Worm (Caenorhabditis elegans) whole organism, L2 larva: Measurements from ENCODE around the gene ccm-3.
A peak's percentile ranks its signal among the peaks of the same experiment; 100 is the strongest.

Experiments
- C34F6.9 ChIP-seq: fragments of 150-350 bp; optimal IDR thresholded peaks from 2 replicates; lab custom pipeline; 2014; ENCODE audit warnings: missing biosample characterization, missing genetic modification characterization
- F13H6.1 ChIP-seq: sonication (generic microtip); optimal IDR thresholded peaks from 2 replicates; lab custom pipeline; 2016; ENCODE audit warnings: missing genetic modification characterization, missing compliant biosample characterization
- R02D3.7 ChIP-seq: fragments of 150-350 bp; optimal IDR thresholded peaks from 2 replicates; lab custom pipeline; 2014; ENCODE audit warnings: missing biosample characterization, missing genetic modification characterization
- alr-1 ChIP-seq: fragments of 150-350 bp; optimal IDR thresholded peaks from 2 replicates; lab custom pipeline; 2014; ENCODE audit warnings: missing biosample characterization, missing genetic modification characterization
- ama-1 ChIP-seq: fragments of 150-350 bp; optimal IDR thresholded peaks from 2 replicates; lab custom pipeline; 2018; ENCODE audit warnings: inconsistent platforms
- blmp-1 ChIP-seq: sonication (generic microtip); optimal IDR thresholded peaks from 2 replicates; lab custom pipeline; 2017; ENCODE audit warnings: missing genetic modification characterization, mild to moderate bottlenecking, missing compliant biosample characterization, antibody characterized with exemption, moderate library complexity; ENCODE audit not compliant: insufficient read depth
- ceh-16 ChIP-seq: fragments of 150-350 bp; optimal IDR thresholded peaks from 2 replicates; lab custom pipeline; 2014; ENCODE audit warnings: missing biosample characterization, missing genetic modification characterization
- ceh-82 ChIP-seq: fragments of 150-350 bp; optimal IDR thresholded peaks from 2 replicates; lab custom pipeline; 2014; ENCODE audit warnings: missing biosample characterization, missing genetic modification characterization
- crh-2 ChIP-seq: sonication (generic microtip); optimal IDR thresholded peaks from 2 replicates; lab custom pipeline; 2017; ENCODE audit warnings: missing biosample characterization, missing genetic modification characterization
- elt-1 ChIP-seq: fragments of 150-350 bp; optimal IDR thresholded peaks from 2 replicates; lab custom pipeline; 2014; ENCODE audit warnings: missing biosample characterization, missing genetic modification characterization
- fos-1 ChIP-seq: fragments of 150-350 bp; optimal IDR thresholded peaks from 2 replicates; lab custom pipeline; 2014; ENCODE audit warnings: missing biosample characterization, missing genetic modification characterization
- gmeb-1 ChIP-seq: fragments of 150-350 bp; optimal IDR thresholded peaks from 2 replicates; lab custom pipeline; 2014; ENCODE audit warnings: missing biosample characterization, missing genetic modification characterization
- lin-11 ChIP-seq: fragments of 150-350 bp; sonication (generic microtip); optimal IDR thresholded peaks from 2 replicates; lab custom pipeline; 2014; ENCODE audit warnings: missing biosample characterization, missing genetic modification characterization, inconsistent platforms, mixed read lengths
- lin-13 ChIP-seq: fragments of 150-350 bp; optimal IDR thresholded peaks from 2 replicates; lab custom pipeline; 2014; ENCODE audit warnings: missing biosample characterization, missing genetic modification reagents, missing genetic modification characterization
- lin-39 ChIP-seq: fragments of 150-350 bp; optimal IDR thresholded peaks from 2 replicates; lab custom pipeline; 2014; ENCODE audit warnings: missing biosample characterization, missing genetic modification reagents, missing genetic modification characterization
- lsy-2 ChIP-seq, 2 experiments: fragments of 150-350 bp in 1 of 2; sonication (generic microtip) in 1 of 2; optimal IDR thresholded peaks; 2 replicates each; lab custom pipeline; 2014 to 2017; ENCODE audit warnings: missing biosample characterization in 2 of 2, missing genetic modification characterization in 2 of 2
- mab-5 ChIP-seq: fragments of 150-350 bp; optimal IDR thresholded peaks from 2 replicates; lab custom pipeline; 2014; ENCODE audit warnings: missing biosample characterization, missing genetic modification characterization
- mbf-1 ChIP-seq: sonication (generic microtip); optimal IDR thresholded peaks from 2 replicates; lab custom pipeline; 2017; ENCODE audit warnings: missing biosample characterization, missing genetic modification characterization
- nhr-10 ChIP-seq: sonication (generic microtip); optimal IDR thresholded peaks from 2 replicates; lab custom pipeline; 2017; ENCODE audit warnings: missing biosample characterization, missing genetic modification characterization
- nhr-11 ChIP-seq: fragments of 150-350 bp; optimal IDR thresholded peaks from 2 replicates; lab custom pipeline; 2014; ENCODE audit warnings: missing biosample characterization, missing genetic modification characterization
- nhr-21 ChIP-seq: fragments of 150-350 bp; optimal IDR thresholded peaks from 2 replicates; lab custom pipeline; 2014; ENCODE audit warnings: missing biosample characterization, missing genetic modification characterization
- nhr-23 ChIP-seq: fragments of 150-350 bp; optimal IDR thresholded peaks from 2 replicates; lab custom pipeline; 2014; ENCODE audit warnings: missing biosample characterization, missing genetic modification reagents, missing genetic modification characterization
- nhr-237 ChIP-seq: fragments of 150-350 bp; optimal IDR thresholded peaks from 2 replicates; lab custom pipeline; 2014; ENCODE audit warnings: missing biosample characterization, missing genetic modification characterization
- nhr-25 ChIP-seq: fragments of 150-350 bp; sonication (generic microtip); optimal IDR thresholded peaks from 3 replicates; lab custom pipeline; 2014; ENCODE audit warnings: missing biosample characterization, missing genetic modification characterization
- nhr-6 ChIP-seq: fragments of 150-350 bp; optimal IDR thresholded peaks from 2 replicates; lab custom pipeline; 2014; ENCODE audit warnings: missing biosample characterization, missing genetic modification characterization
- peb-1 ChIP-seq: fragments of 150-350 bp; optimal IDR thresholded peaks from 2 replicates; lab custom pipeline; 2014; ENCODE audit warnings: missing biosample characterization, missing genetic modification characterization
- sem-4 ChIP-seq: fragments of 150-350 bp; optimal IDR thresholded peaks from 2 replicates; lab custom pipeline; 2014; ENCODE audit warnings: missing biosample characterization, missing genetic modification reagents, missing genetic modification characterization
- skn-1 ChIP-seq: sonication (generic microtip); optimal IDR thresholded peaks from 2 replicates; lab custom pipeline; 2017; ENCODE audit warnings: missing biosample characterization, missing genetic modification characterization
- sma-3 ChIP-seq: sonication (generic microtip); optimal IDR thresholded peaks from 2 replicates; lab custom pipeline; 2016; ENCODE audit warnings: missing genetic modification reagents, missing genetic modification characterization, missing compliant biosample characterization
- sma-9 ChIP-seq, 2 experiments: fragments of 150-350 bp in 1 of 2; sonication (generic microtip) in 1 of 2; optimal IDR thresholded peaks; 2 replicates each; lab custom pipeline; 2014 to 2016; ENCODE audit warnings: missing genetic modification characterization in 2 of 2, mild to moderate bottlenecking in 1 of 2, missing biosample characterization in 1 of 2, missing compliant biosample characterization in 1 of 2, missing genetic modification reagents in 1 of 2, moderate library complexity in 1 of 2
- unc-55 ChIP-seq: fragments of 150-350 bp; sonication (generic microtip); optimal IDR thresholded peaks from 3 replicates; lab custom pipeline; 2014; ENCODE audit warnings: missing biosample characterization, missing genetic modification reagents, missing genetic modification characterization
- unc-62 ChIP-seq: fragments of 150-350 bp; optimal IDR thresholded peaks from 2 replicates; lab custom pipeline; 2014; ENCODE audit warnings: missing biosample characterization, missing genetic modification reagents, missing genetic modification characterization
- zag-1 ChIP-seq: fragments of 150-350 bp; optimal IDR thresholded peaks from 2 replicates; lab custom pipeline; 2014; ENCODE audit warnings: missing biosample characterization, missing genetic modification characterization
- ztf-1 ChIP-seq: fragments of 200-800 bp; sonication (Bioruptor generic); conservative IDR thresholded peaks from 2 replicates; pipeline ENCODE4 v1.3.6; 2022; ENCODE audit warnings: missing genetic modification characterization, missing compliant biosample characterization

ccm-3 gene

DNA sequence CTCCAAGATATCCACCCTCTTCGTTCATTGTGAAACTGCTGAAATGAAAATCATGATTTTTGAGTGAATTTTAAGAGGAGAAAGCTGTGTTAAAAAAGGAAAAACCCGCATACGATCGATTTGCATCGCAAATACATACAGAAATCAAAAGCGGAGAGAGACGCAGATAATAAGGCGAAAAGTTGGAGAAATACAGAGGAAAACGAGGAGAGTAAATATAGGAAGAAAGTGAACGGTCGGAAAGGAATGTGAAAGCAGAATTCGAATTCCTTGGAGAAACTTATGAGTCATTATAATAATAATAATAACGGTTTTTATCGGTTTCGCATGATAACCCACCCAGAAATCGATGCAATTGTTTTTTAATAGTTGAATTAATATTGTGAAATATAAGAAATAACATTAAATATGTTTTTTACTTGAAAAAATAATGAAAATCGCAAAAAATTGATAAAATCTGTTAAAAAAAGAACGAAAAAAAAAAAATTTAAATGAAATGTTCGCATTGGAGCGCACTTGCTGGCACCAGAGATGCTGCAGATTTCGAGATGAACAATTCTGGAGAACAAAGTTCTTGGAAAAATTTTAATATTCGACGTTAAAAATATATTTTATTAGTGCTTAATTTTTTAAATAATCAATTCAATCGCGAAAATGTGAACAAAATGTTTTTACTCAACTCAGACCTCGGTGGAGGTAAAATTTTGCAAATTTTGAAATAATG, at the start of gene ccm-3:
Gene ccm-3, minus strand, starts transcription at position 38 of the 724 bp plus-strand sequence.
- TF ChIP-seq mbf-1 (no peak), fos-1 (tag; lab: Kevin White, UChicago) (peak; percentile 63), ceh-82 (tag; lab: Kevin White, UChicago) (no peak), nhr-237 (no peak), peb-1 (tag; lab: Kevin White, UChicago) (no peak), mab-5 (no peak), nhr-10 (tag; lab: Kevin White, UChicago) (no peak), sma-3 (GFP tag; lab: Kevin White, UChicago) (no peak), unc-55 (GFP tag; lab: Kevin White, UChicago) (peak; percentile 76), lin-13 (GFP tag; lab: Kevin White, UChicago) (no peak), C34F6.9 (tag; lab: Kevin White, UChicago) (peak; percentile 52), nhr-23 (tag; lab: Kevin White, UChicago) (no peak), elt-1 (tag; lab: Kevin White, UChicago) (no peak), lsy-2 (tag; optimal IDR thresholded peaks at IDR 0.05; lab: Kevin White, UChicago) (peak in 1 of 2 experiments; percentile 58), alr-1 (tag; lab: Kevin White, UChicago) (no peak), blmp-1 (tag; lab: Kevin White, UChicago) (peak; percentile 61)

DNA sequence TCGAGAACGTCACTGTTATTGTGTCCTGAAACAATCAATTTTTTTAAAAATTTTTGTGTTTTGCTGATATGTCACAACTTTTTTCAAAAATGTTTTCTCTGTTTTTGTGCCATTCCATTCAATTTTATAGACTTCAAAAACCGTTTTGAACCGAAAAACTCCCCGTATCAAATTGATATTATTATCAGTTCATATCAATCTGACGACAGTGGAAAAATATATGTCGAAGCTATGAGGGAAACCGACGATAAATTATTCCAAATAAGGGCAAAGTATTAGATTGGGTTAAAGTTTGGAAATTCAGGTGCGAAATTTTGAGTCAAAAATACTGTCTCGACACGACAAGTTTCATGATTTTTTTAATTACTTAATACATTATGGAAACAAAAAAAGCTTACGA, 49.3 kb upstream of the ccm-3 start:
- TF ChIP-seq ceh-16 (tag; lab: Kevin White, UChicago) (no peak), ztf-1 (GFP tag; lab: Robert Waterston, UW) (no peak), nhr-25 (no peak), F13H6.1 (tag; lab: Kevin White, UChicago) (no peak), nhr-10 (tag; lab: Kevin White, UChicago) (no peak), fos-1 (tag; lab: Kevin White, UChicago) (peak; percentile 40)
- TF ChIP-seq, all 48 proteins: peak for 1

DNA sequence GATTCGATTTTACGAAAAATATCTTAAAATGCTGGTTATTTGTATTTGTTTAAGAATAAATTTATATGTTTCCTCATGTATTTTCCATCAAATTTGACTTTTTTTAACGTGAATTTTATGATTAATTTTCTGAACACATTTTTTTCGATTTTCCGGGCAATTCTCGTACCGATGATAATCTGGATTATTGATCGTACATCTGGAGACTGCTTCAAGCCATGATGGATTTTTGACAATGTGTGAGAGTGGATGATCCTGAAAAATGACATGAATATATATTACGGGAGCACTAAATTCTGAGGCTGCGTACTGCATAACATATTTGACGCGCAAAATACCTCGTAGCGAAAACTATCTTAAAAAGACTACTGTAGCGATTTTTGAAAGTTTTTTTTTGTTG, 47.4 kb upstream of the ccm-3 start:
- TF ChIP-seq nhr-11 (tag; lab: Kevin White, UChicago) (no peak), nhr-21 (tag; lab: Kevin White, UChicago) (no peak), nhr-6 (tag; lab: Kevin White, UChicago) (no peak), nhr-25 (no peak), ztf-1 (GFP tag; lab: Robert Waterston, UW) (no peak), crh-2 (tag; lab: Kevin White, UChicago) (no peak), sem-4 (no peak), C34F6.9 (tag; lab: Kevin White, UChicago) (no peak), zag-1 (no peak), ama-1 (no peak), ceh-82 (tag; lab: Kevin White, UChicago) (no peak), R02D3.7 (no peak), lin-11 (tag; lab: Kevin White, UChicago) (no peak), lin-39 (tag; lab: Kevin White, UChicago) (no peak), nhr-10 (tag; lab: Kevin White, UChicago) (no peak), unc-55 (GFP tag; lab: Kevin White, UChicago) (no peak), nhr-23 (tag; lab: Kevin White, UChicago) (no peak), skn-1 (tag; lab: Kevin White, UChicago) (no peak)

DNA sequence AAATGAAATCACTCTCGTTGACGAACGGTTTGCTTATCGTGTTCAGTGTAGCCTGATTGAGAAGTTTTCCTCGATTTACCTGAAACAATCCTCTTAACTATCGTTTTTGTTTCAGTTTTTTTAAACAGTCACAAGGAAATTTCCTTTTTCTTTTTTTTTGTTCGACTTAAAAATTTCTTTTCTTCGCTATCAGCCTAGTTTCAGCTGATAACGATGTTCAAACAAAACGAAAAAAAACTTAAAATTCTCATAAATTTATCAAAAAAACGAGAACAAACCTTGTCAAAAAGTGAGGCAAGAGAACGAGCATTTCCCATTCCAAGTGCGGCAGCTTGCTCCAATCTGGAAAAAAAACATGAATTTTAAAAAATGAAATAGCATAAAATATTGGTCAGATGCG, 46.5 kb upstream of the ccm-3 start:
- TF ChIP-seq fos-1 (tag; lab: Kevin White, UChicago), result no peak
- TF ChIP-seq gmeb-1 (tag; lab: Kevin White, UChicago), result peak; percentile 16

DNA sequence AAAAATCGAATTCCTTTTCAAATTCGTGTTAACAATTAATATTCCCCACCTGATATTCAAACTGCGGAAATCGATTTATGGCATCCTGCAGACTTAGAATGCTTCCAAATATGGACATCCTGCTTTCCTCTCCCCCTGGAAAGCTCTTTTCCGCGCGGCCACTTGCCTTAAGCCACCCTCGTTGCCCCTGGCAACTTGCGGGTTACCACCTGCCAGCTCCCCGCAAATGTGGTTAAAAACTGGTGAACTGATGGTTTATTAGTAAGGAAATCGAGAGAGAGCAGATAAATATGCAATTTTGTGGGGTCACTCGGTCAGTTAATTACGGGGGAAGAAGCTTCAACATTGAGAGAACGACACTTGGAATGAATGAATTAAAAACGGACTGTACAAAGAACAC, 45.0 kb upstream of the ccm-3 start, which contains the start of gene nphp-1:
Gene nphp-1, minus strand, starts transcription at position 145 of the 400 bp plus-strand sequence.
- TF ChIP-seq sma-9 (GFP tag; optimal IDR thresholded peaks at IDR 0.05; lab: Kevin White, UChicago), result no peak
- no peak for TF ChIP-seq sma-9 (tag; optimal IDR thresholded peaks at IDR 0.05; lab: Kevin White, UChicago)
- TF ChIP-seq crh-2 (tag; lab: Kevin White, UChicago), result no peak
- TF ChIP-seq unc-62 (GFP tag; lab: Kevin White, UChicago), result no peak
- TF ChIP-seq, all 48 proteins: peak for 0
